Worm (Caenorhabditis elegans) whole organism, L4 larva: ENCODE data around the gene srh-235.

ENCODE experiments used
- mdl-1 ChIP-seq, 2 experiments: fragments of 150-350 bp in 1 of 2; sonication (generic microtip) in 1 of 2; optimal IDR thresholded peaks; 2 replicates each; lab custom pipeline; 2014 to 2017; ENCODE audit warnings: missing biosample characterization in 2 of 2, missing genetic modification characterization in 2 of 2
- nhr-25 ChIP-seq: sonication (generic microtip); optimal IDR thresholded peaks from 2 replicates; lab custom pipeline; 2017; ENCODE audit warnings: missing genetic modification characterization, mild to moderate bottlenecking, missing compliant biosample characterization, antibody characterized with exemption, moderate library complexity, borderline replicate concordance; ENCODE audit not compliant: insufficient read depth
- nhr-6 ChIP-seq: fragments of 150-350 bp; optimal IDR thresholded peaks from 2 replicates; lab custom pipeline; 2014; ENCODE audit warnings: missing biosample characterization, missing genetic modification characterization
- unc-62 ChIP-seq, 3 experiments: fragments of 150-350 bp in 1 of 3; sonication (generic microtip); optimal IDR thresholded peaks in 2 of 3; peaks in 1 of 3; 1 replicate in 1 of 3; 2 replicates in 2 of 3; lab custom pipeline; 2014 to 2017; ENCODE audit warnings: missing biosample characterization in 3 of 3, missing genetic modification characterization in 3 of 3, missing genetic modification reagents in 3 of 3, missing genotype in 1 of 3

- TF ChIP-seq nhr-6 (no peak), unc-62 (GFP tag; optimal IDR thresholded peaks at IDR 0.05 in 1 of 2; lab: Kevin White, UChicago) (no peak), unc-62 (tag; optimal IDR thresholded peaks at IDR 0.05; lab: Kevin White, UChicago) (no peak), nhr-25 (tag; lab: Kevin White, UChicago) (no peak), mdl-1 (tag; optimal IDR thresholded peaks at IDR 0.05; lab: Kevin White, UChicago) (no peak)
These were observed 28.6 kb upstream of the srh-235 start for ce11 chrV:17500055-17500454.
